Worm (Caenorhabditis elegans): ENCODE data around the gene Y82E9BR.18.

The Y82E9BR.18 gene

DNA sequence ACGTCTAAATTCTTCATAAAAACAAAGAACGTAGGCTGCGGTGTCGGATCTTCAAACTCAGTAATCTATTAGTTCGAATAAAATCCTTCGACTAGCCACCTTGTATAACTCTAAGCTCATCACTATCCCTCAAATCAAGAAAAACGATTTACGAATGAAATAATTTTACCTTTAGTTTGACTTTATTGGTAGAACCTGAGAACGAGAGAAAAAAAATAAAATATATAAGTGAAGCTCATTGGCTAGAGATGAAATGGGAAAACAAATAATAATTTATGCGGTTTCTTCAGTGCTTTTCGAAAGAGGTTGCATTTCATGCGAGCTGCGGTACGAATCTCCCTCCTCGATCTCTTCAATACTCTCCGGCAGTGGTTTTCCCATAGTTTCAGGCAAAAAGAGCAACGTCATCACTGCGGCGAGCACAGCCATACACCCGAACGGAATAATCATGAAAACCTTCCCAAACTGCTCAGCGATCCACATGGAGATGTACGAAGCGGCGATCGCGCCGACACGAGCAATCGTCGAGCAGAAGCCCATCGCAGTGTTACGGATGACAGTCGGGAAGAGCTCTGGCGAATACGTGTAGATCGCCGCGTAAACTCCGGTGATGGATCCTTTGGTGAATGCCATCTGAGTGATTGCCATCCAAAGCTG lies 63.5 kb downstream of the Y82E9BR.18 start:
- no peak for TF ChIP-seq ham-2 (GFP tag; optimal IDR thresholded peaks at IDR 0.05)
- TF ChIP-seq blmp-1 (tag; optimal IDR thresholded peaks at IDR 0.05): no peak
- no peak for TF ChIP-seq sem-2 (GFP tag; optimal IDR thresholded peaks at IDR 0.05)
- no peak for TF ChIP-seq ceh-43 (GFP tag; optimal IDR thresholded peaks at IDR 0.05)
- TF ChIP-seq lsy-2 (tag; optimal IDR thresholded peaks at IDR 0.05): peak; percentile 12

DNA sequence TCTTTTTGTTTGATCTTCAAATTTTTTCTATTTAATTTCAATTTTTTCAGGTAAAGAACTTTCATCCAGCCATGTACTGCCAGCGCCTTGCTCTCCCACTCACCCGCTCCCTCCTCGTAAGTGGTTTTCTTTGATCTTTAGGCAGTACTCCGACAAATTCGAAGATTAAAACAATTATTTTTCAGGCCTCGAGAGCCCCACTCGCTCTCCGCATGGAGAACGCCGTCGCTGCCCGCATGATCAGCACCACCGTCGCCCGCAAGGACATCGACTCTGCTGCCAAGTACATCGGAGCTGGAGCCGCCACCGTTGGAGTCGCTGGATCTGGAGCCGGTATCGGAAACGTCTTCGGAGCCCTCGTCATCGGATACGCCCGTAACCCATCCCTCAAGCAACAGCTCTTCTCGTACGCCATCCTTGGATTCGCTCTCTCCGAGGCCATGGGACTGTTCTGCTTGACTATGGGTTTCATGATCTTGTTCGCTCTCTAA lies 64.1 kb downstream of the Y82E9BR.18 start, which contains the start of gene Y82E9BR.3:
Y82E9BR.3 (plus strand) TSS at position 51 of the 491 bp plus-strand sequence.
- TF ChIP-seq ceh-83 (GFP tag; optimal IDR thresholded peaks at IDR 0.05) (no peak), flh-1 (GFP tag; optimal IDR thresholded peaks at IDR 0.05) (no peak), nhr-76 (tag; optimal IDR thresholded peaks at IDR 0.05) (no peak), blmp-1 (tag; optimal IDR thresholded peaks at IDR 0.05) (no peak), lin-13 (tag; optimal IDR thresholded peaks at IDR 0.05) (no peak), ceh-39 (tag; optimal IDR thresholded peaks at IDR 0.05) (no peak), nhr-2 (tag; optimal IDR thresholded peaks at IDR 0.05) (no peak), unc-39 (tag; optimal IDR thresholded peaks at IDR 0.05) (no peak), hlh-1 (tag; optimal IDR thresholded peaks at IDR 0.05) (no peak), mab-5 (tag; optimal IDR thresholded peaks at IDR 0.05) (no peak)

DNA sequence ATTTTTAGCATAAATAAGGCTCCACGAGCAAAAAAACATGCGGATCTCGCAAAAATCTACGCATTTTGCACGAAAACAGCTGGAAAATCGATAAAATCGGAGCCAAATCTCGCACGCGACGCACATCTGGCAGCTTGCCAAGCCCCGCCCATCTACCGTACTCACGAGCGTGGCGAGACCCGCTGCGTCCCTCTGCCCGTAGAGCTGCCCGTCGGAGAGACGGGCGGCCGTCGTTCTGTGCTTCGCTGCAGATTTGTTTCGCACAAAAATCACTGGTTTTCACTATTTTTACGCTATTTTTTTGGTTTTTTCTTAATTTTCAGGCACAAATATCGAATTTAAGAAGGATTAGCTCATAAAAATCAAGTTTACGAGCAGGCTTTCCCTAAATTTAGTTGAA lies 64.6 kb downstream of the Y82E9BR.18 start:
- TF ChIP-seq nhr-237 (tag; optimal IDR thresholded peaks at IDR 0.05): peak; percentile 86
- peak; percentile 95 for TF ChIP-seq pha-4 (tag; optimal IDR thresholded peaks at IDR 0.05)
- TF ChIP-seq ceh-43 (GFP tag; optimal IDR thresholded peaks at IDR 0.05): no peak
- TF ChIP-seq mep-1 (tag; optimal IDR thresholded peaks at IDR 0.05): peak; percentile 77
- peak; percentile 93 for TF ChIP-seq lin-13 (tag; optimal IDR thresholded peaks at IDR 0.05)
- TF ChIP-seq ceh-83 (GFP tag; optimal IDR thresholded peaks at IDR 0.05): no peak
- TF ChIP-seq sem-2 (GFP tag; optimal IDR thresholded peaks at IDR 0.05): no peak
- no peak for TF ChIP-seq elt-3 (tag; optimal IDR thresholded peaks at IDR 0.05)
- peak; percentile 56 for TF ChIP-seq ceh-39 (tag; optimal IDR thresholded peaks at IDR 0.05)
- TF ChIP-seq hlh-1 (tag; optimal IDR thresholded peaks at IDR 0.05): peak; percentile 46
- TF ChIP-seq nhr-28 (tag; optimal IDR thresholded peaks at IDR 0.05): no peak
- peak; percentile 65 for TF ChIP-seq sptf-1 (tag; optimal IDR thresholded peaks at IDR 0.05)
- peak; percentile 22 for TF ChIP-seq unc-62 (GFP tag; optimal IDR thresholded peaks at IDR 0.05)
- TF ChIP-seq M03D4.4 (tag; optimal IDR thresholded peaks at IDR 0.05): peak; percentile 26
- TF ChIP-seq lsy-2 (tag; optimal IDR thresholded peaks at IDR 0.05): peak; percentile 97
- peak; percentile 47 for TF ChIP-seq mls-2 (tag; optimal IDR thresholded peaks at IDR 0.05)
- peak; percentile 44 for TF ChIP-seq cnd-1 (tag; optimal IDR thresholded peaks at IDR 0.05)
- peak; percentile 33 for TF ChIP-seq ham-2 (GFP tag; optimal IDR thresholded peaks at IDR 0.05)
